Worm (Caenorhabditis elegans) whole organism, young adult: Measurements from ENCODE around the gene amt-4.
A peak's percentile ranks its signal among the peaks of the same experiment; 100 is the strongest.

ENCODE experiments used
- C17E4.6 ChIP-seq: fragments of 200-800 bp; sonication (Bioruptor generic); IDR thresholded peaks from 2 replicates; pipeline ENCODE4 v1.3.6; 2022; ENCODE audit warnings: missing genetic modification reagents, missing genetic modification characterization, missing compliant biosample characterization
- F10E7.11 ChIP-seq: sonication (generic microtip); optimal IDR thresholded peaks from 2 replicates; lab custom pipeline; 2017; ENCODE audit warnings: mild to moderate bottlenecking, missing genetic modification characterization, moderate library complexity, missing compliant biosample characterization
- K11D2.4 ChIP-seq: fragments of 200-800 bp; sonication (Bioruptor generic); IDR thresholded peaks from 2 replicates; pipeline ENCODE4 v1.3.6; 2022; ENCODE audit warnings: missing genetic modification reagents, missing genetic modification characterization, missing compliant biosample characterization
- attf-5 ChIP-seq: fragments of 200-800 bp; sonication (Bioruptor generic); optimal IDR thresholded peaks from 2 replicates; lab custom pipeline; 2018; ENCODE audit warnings: mild to moderate bottlenecking, missing genetic modification characterization, missing compliant biosample characterization
- die-1 ChIP-seq: sonication (generic microtip); optimal IDR thresholded peaks from 2 replicates; lab custom pipeline; 2016; ENCODE audit warnings: missing genotype, mild to moderate bottlenecking, missing genetic modification characterization, missing compliant biosample characterization
- hmg-1.2 ChIP-seq: fragments of 200-800 bp; sonication (Bioruptor generic); IDR thresholded peaks from 2 replicates; pipeline ENCODE4 v1.3.6; 2022; ENCODE audit warnings: missing genetic modification reagents, missing genetic modification characterization, missing compliant biosample characterization
- nhr-27 ChIP-seq: fragments of 200-800 bp; sonication (Bioruptor generic); optimal IDR thresholded peaks from 2 replicates; lab custom pipeline; 2018; ENCODE audit warnings: mild to moderate bottlenecking, missing genetic modification characterization, moderate library complexity, missing compliant biosample characterization
- pbrm-1 ChIP-seq: fragments of 200-800 bp; sonication (Bioruptor generic); IDR thresholded peaks from 2 replicates; pipeline ENCODE4 v1.3.6; 2022; ENCODE audit warnings: missing genetic modification reagents, missing genetic modification characterization, missing compliant biosample characterization
- tbp1 ChIP-seq: fragments of 200-800 bp; sonication (Bioruptor generic); optimal IDR thresholded peaks from 2 replicates; lab custom pipeline; 2018; ENCODE audit warnings: mild to moderate bottlenecking, missing genetic modification characterization, missing compliant biosample characterization
- zfh-2 ChIP-seq: fragments of 200-800 bp; sonication (Bioruptor generic); conservative IDR thresholded peaks from 2 replicates; pipeline ENCODE4 v1.3.6; 2022; ENCODE audit warnings: missing genetic modification reagents, missing genetic modification characterization, missing compliant biosample characterization
- ztf-26 ChIP-seq: sonication (generic microtip); optimal IDR thresholded peaks from 2 replicates; lab custom pipeline; 2017; ENCODE audit warnings: missing genetic modification characterization, missing compliant biosample characterization
- ztf-6 ChIP-seq: fragments of 200-800 bp; sonication (Bioruptor generic); IDR thresholded peaks from 2 replicates; pipeline ENCODE4 v1.3.6; 2022; ENCODE audit warnings: missing genetic modification reagents, missing genetic modification characterization, missing compliant biosample characterization

The amt-4 gene

ce11 chrX:4616832-4617231, 51.7 kb downstream of the amt-4 start (continued):
- TF ChIP-seq attf-5 (peak; percentile 52), K11D2.4 (GFP tag; lab: Robert Waterston, UW) (0 out of 2 replicates have a peak, but pooled peaks have one; percentile 42), F10E7.11 (peak; percentile 4), tbp1 (GFP tag; lab: Kevin White, UChicago) (no peak), zfh-2 (peak; percentile 83), nhr-27 (tag; lab: Kevin White, UChicago) (no peak), C17E4.6 (GFP tag; lab: Robert Waterston, UW) (0 out of 2 replicates have a peak, but pooled peaks have one; percentile 33), ztf-26 (tag; lab: Kevin White, UChicago) (peak; percentile 4), ztf-6 (GFP tag; lab: Robert Waterston, UW) (peak; percentile 71; the same call in 1 of the 2 replicates), die-1 (tag; lab: Kevin White, UChicago) (peak; percentile 20), pbrm-1 (GFP tag; lab: Robert Waterston, UW) (0 out of 2 replicates have a peak, but pooled peaks have one; percentile 33), hmg-1.2 (peak; percentile 41; the same call in 1 of the 2 replicates)
